Fruit fly (Drosophila melanogaster) whole organism, embryonic: ENCODE measurements around the gene CG9672.

Experiments
- CG11696 ChIP-seq: fragments of 200-800 bp; sonication (Bioruptor generic); IDR thresholded peaks from 2 replicates; pipeline ENCODE4 v1.3.6; 2022; ENCODE audit warnings: missing biosample characterization, missing genetic modification characterization
- CG18011 ChIP-seq: fragments of 200-800 bp; sonication (Bioruptor generic); optimal IDR thresholded peaks from 2 replicates; lab custom pipeline; 2017; ENCODE audit warnings: missing biosample characterization, missing genetic modification characterization, mild to moderate bottlenecking, moderate library complexity, missing genotype
- CG18262 ChIP-seq: fragments of 200-800 bp; optimal IDR thresholded peaks from 3 replicates; lab custom pipeline; 2019; ENCODE audit warnings: missing biosample characterization, mild to moderate bottlenecking, missing genetic modification characterization, moderate library complexity
- CG18764 ChIP-seq: fragments of 200-800 bp; sonication (Bioruptor generic); optimal IDR thresholded peaks from 3 replicates; lab custom pipeline; 2016; ENCODE audit warnings: missing biosample characterization, missing genetic modification characterization
- CG9215 ChIP-seq: fragments of 200-800 bp; sonication (Bioruptor generic); IDR thresholded peaks from 2 replicates; pipeline ENCODE4 v1.3.6; 2022; ENCODE audit warnings: missing biosample characterization, missing genetic modification characterization
- CrebB ChIP-seq: fragments of 200-800 bp; sonication (Bioruptor generic); optimal IDR thresholded peaks from 3 replicates; lab custom pipeline; 2018; ENCODE audit warnings: missing biosample characterization, mild to moderate bottlenecking, missing genetic modification characterization
- D ChIP-seq, 2 experiments: fragments of 200-800 bp in 1 of 2; fragments of >200 bp in 1 of 2; sonication (Bioruptor generic) in 1 of 2; optimal IDR thresholded peaks; 2 replicates in 1 of 2; 3 replicates in 1 of 2; lab custom pipeline; 2017; ENCODE audit warnings: mild to moderate bottlenecking in 1 of 2, missing biosample characterization in 1 of 2, missing genetic modification characterization in 1 of 2, missing genetic modification reagents in 1 of 2
- Dfd ChIP-seq, 2 experiments: fragments of >200 bp; optimal IDR thresholded peaks; 2 replicates each; lab custom pipeline; 2017; ENCODE audit warnings: missing biosample characterization in 2 of 2, missing genetic modification characterization in 2 of 2
- Usf ChIP-seq: fragments of 200-800 bp; sonication (Bioruptor generic); optimal IDR thresholded peaks from 2 replicates; lab custom pipeline; 2017; ENCODE audit warnings: missing genotype, missing biosample characterization, missing genetic modification characterization
- dpn ChIP-seq, 2 experiments: fragments of 200-800 bp; sonication (Bioruptor generic); optimal IDR thresholded peaks; 3 replicates each; lab custom pipeline; 2016; ENCODE audit warnings: missing biosample characterization in 2 of 2, missing genetic modification characterization in 2 of 2
- esg ChIP-seq: fragments of 200-800 bp; sonication (Bioruptor generic); conservative IDR thresholded peaks from 2 replicates; pipeline ENCODE4 v1.3.6; 2022; ENCODE audit warnings: missing biosample characterization, missing genetic modification characterization
- gcm ChIP-seq: fragments of 200-800 bp; sonication (Bioruptor generic); optimal IDR thresholded peaks from 2 replicates; lab custom pipeline; 2019; ENCODE audit warnings: missing biosample characterization, mild to moderate bottlenecking, missing genetic modification characterization, moderate library complexity
- hbn ChIP-seq: fragments of 200-800 bp; sonication (Bioruptor generic); IDR thresholded peaks from 2 replicates; pipeline ENCODE4 v1.3.6; 2022; ENCODE audit warnings: missing biosample characterization, missing genetic modification characterization; ENCODE audit not compliant: partially characterized antibody
- so ChIP-seq: fragments of 200-800 bp; sonication (Bioruptor generic); IDR thresholded peaks from 3 replicates; pipeline ENCODE4 v1.3.6; 2022; ENCODE audit warnings: missing biosample characterization, missing genetic modification characterization

- TF ChIP-seq dpn (GFP tag; optimal IDR thresholded peaks at IDR 0.05; lab: Kevin White, UChicago) (no peak), CrebB (no peak), CG18764 (GFP tag; lab: Kevin White, UChicago) (no peak), gcm (GFP tag; lab: Kevin White, UChicago) (no peak), esg (GFP tag; lab: Robert Waterston, UW) (no peak), CG9215 (GFP tag; lab: Robert Waterston, UW) (no peak), D (optimal IDR thresholded peaks at IDR 0.05; lab: Kevin White, UChicago) (no peak), D (GFP tag; optimal IDR thresholded peaks at IDR 0.05; lab: Kevin White, UChicago) (no peak), CG11696 (no peak), Dfd (GFP tag; optimal IDR thresholded peaks at IDR 0.05; lab: Kevin White, UChicago) (no peak), Usf (no peak), hbn (GFP tag; lab: Robert Waterston, UW) (no peak), so (no peak), CG18262 (no peak), CG18011 (GFP tag; lab: Kevin White, UChicago) (no peak)
Measured at dm6 chrX:16721168-16721567, 14.5 kb upstream of the CG9672 start, which contains the start of the genes CG32572 and CG34325.
